Worm (Caenorhabditis elegans) whole organism, L4/young adult: ENCODE data around the gene F44E2.3.
A peak's percentile ranks its signal among the peaks of the same experiment; 100 is the strongest.

Experiments
- W03F9.2 ChIP-seq: fragments of 150-350 bp; optimal IDR thresholded peaks from 2 replicates; lab custom pipeline; 2014; ENCODE audit warnings: missing biosample characterization, missing genetic modification characterization
- dao-5 ChIP-seq: sonication (generic microtip); optimal IDR thresholded peaks from 2 replicates; lab custom pipeline; 2016; ENCODE audit warnings: missing genotype, missing genetic modification characterization, moderate library complexity, missing compliant biosample characterization
- him-1 ChIP-seq: sonication (generic microtip); optimal IDR thresholded peaks from 2 replicates; lab custom pipeline; 2016; ENCODE audit warnings: missing genotype, missing genetic modification reagents, missing genetic modification characterization, missing compliant biosample characterization

Gene F44E2.3

ce11 chrIII:8829245-8829644 lies at the start of gene F44E2.3:
Gene F44E2.3 (minus strand): TSS chrIII:8829305.
- TF ChIP-seq him-1 (tag; lab: Kevin White, UChicago) (no peak), W03F9.2 (tag; lab: Kevin White, UChicago) (no peak), dao-5 (tag; lab: Kevin White, UChicago) (no peak)

DNA sequence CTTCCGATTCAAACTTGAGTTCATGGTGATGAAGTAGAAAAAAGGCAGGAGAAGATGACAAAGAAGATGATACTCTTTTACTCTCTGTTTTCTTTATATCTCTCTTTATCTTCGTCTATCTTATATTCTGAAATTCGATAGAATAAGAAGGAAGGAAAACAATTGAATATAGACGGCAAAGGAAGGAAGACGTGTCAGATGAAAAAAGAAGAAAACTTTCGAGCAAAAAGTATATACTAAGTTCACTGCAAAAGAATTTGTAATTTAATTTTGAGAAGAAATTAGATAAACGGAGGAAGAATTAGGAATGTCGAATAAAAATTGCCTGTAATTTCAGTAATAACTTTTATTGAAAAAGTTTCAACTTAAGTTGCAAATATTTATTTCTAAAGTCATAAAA lies 47.9 kb upstream of the F44E2.3 start, which contains the start of gene K01F9.2:
TSS of gene K01F9.2 (minus strand) at position 127 of the 400 bp plus-strand sequence.
- no peak for TF ChIP-seq dao-5 (tag; lab: Kevin White, UChicago)

DNA sequence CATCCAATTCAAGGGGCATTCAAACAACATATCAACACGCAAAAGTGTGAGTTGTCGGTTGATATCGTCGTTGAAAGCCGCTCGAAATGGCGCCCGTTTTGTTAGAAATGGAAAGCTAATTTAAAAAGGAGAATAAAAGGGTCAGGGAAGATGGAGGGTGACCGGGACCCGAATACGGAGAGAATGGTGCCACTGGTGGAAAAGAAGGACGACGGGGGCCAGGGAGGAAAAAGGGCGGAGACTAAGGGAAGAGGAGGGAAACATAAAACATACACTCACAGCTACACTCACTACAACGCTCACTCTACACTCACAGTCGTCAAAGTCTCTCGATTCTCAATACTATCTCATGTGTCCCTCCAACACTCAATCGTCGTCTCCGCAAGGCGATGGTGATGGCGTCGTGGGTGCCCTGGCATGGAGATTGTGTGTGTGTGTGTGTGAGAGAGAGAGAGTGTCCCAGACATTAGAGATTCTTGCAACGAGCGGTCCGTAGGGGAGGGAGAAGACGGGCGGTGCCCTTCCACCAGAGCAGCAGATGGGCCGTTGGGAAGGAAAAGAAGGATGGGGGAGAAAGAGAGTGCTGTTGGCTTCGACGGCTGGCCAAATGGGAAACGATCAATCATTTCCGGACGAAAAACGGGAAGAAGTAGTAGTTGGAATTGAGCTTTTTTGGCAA lies 45.0 kb upstream of the F44E2.3 start:
- TF ChIP-seq him-1 (tag; lab: Kevin White, UChicago), result peak; percentile 86
- no peak for TF ChIP-seq W03F9.2 (tag; lab: Kevin White, UChicago)

DNA sequence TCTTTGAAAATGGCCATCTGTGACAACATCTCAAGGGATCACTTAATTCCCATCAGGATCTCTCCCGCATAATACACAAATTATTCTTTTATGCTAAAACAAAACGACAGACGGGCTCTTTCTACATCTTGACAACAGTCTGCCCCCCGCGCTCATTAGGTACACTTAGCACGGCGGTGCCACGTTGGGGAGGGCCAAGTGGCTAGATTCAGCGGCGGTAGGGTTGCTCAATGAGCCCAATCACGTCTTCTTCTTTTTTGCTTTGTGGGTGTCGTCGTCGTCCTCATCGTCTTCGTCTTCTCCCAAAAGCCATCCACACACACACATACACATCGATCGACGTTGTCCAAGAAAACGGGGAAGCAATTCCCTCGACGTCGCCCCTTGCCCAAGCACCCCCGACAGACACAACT lies 43.9 kb upstream of the F44E2.3 start:
- TF ChIP-seq W03F9.2 (tag; lab: Kevin White, UChicago) (no peak), dao-5 (tag; lab: Kevin White, UChicago) (no peak), him-1 (tag; lab: Kevin White, UChicago) (peak; percentile 60)

ce11 chrIII:8869663-8870062 lies 40.6 kb upstream of the F44E2.3 start:
- TF ChIP-seq W03F9.2 (tag; lab: Kevin White, UChicago), result no peak
- no peak for TF ChIP-seq him-1 (tag; lab: Kevin White, UChicago)
- no peak for TF ChIP-seq dao-5 (tag; lab: Kevin White, UChicago)

ce11 chrIII:8867922-8868655 lies 39.0 kb upstream of the F44E2.3 start:
- no peak for TF ChIP-seq him-1 (tag; lab: Kevin White, UChicago)
- TF ChIP-seq W03F9.2 (tag; lab: Kevin White, UChicago), result peak; percentile 22

ce11 chrIII:8866983-8867842 lies 38.1 kb upstream of the F44E2.3 start:
- TF ChIP-seq dao-5 (tag; lab: Kevin White, UChicago), result no peak
- no peak for TF ChIP-seq him-1 (tag; lab: Kevin White, UChicago)
- no peak for TF ChIP-seq W03F9.2 (tag; lab: Kevin White, UChicago)

ce11 chrIII:8866038-8866437 lies 36.9 kb upstream of the F44E2.3 start:
- no peak for TF ChIP-seq him-1 (tag; lab: Kevin White, UChicago)
- TF ChIP-seq W03F9.2 (tag; lab: Kevin White, UChicago), result no peak
- no peak for TF ChIP-seq dao-5 (tag; lab: Kevin White, UChicago)

ce11 chrIII:8865294-8865766 lies 36.2 kb upstream of the F44E2.3 start:
- TF ChIP-seq him-1 (tag; lab: Kevin White, UChicago), result no peak
- TF ChIP-seq dao-5 (tag; lab: Kevin White, UChicago), result peak; percentile 45
- TF ChIP-seq W03F9.2 (tag; lab: Kevin White, UChicago), result peak; percentile 45

ce11 chrIII:8858482-8858881 lies 29.4 kb upstream of the F44E2.3 start:
- TF ChIP-seq him-1 (tag; lab: Kevin White, UChicago), result no peak
- TF ChIP-seq W03F9.2 (tag; lab: Kevin White, UChicago), result no peak
- no peak for TF ChIP-seq dao-5 (tag; lab: Kevin White, UChicago)

DNA sequence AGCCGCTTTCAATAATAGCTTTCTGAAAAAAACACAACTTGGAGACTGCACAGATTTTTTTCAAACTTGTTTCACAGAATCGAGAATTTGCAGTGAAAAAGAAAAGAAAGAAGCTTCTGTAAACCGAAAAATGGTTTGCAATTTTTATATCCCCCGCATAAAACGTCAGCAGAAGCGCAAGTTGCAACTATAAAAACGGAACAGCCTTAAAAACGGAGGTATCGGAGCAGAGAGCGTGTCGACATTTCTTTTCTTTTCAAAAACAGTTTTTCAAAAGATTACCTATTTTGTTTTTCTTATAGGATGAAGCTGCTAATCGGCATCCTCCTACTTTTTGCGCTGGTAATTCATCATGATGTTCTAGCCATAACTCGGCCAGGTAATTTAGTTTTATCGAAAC lies 22.9 kb upstream of the F44E2.3 start, which contains the start of gene plg-1:
TSS of gene plg-1 (plus strand) at position 301 of the 400 bp plus-strand sequence.
- TF ChIP-seq dao-5 (tag; lab: Kevin White, UChicago) (no peak), him-1 (tag; lab: Kevin White, UChicago) (no peak), W03F9.2 (tag; lab: Kevin White, UChicago) (no peak)

DNA sequence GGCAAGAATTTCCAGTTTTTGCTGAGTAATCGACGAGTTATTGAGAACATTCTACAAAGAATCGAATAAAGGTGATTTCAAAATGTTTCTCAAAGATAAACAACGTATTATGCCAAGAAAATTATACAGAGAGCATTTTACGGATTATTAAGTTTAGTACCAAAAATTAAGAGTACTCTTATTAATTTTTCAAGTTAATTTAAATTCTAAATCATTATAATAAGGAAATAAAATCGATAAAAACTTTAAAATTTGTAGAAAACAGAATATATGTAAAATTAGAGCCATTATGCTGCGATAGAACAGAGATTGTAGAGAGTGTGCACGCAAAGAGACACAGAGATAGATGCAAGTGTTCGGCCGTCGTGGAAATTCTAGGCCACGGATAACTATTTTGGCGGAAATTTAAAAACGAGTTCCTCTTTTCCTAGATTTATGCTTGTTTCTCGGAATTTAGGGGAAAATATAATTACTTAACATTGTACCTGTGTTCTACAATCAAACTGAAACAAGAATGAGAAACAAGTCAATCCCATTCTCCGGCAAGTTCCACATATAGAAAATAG lies 21.5 kb upstream of the F44E2.3 start, which contains the start of gene F44E2.9:
TSS of gene F44E2.9 (minus strand) at position 51 of the 566 bp plus-strand sequence.
- TF ChIP-seq dao-5 (tag; lab: Kevin White, UChicago) (no peak), W03F9.2 (tag; lab: Kevin White, UChicago) (peak; percentile 85)
